Worm (Caenorhabditis elegans): Measurements from ENCODE around the gene C06C6.9.

- TF ChIP-seq gmeb-1 (tag; optimal IDR thresholded peaks at IDR 0.05), result no peak
- TF ChIP-seq nhr-6 (tag; optimal IDR thresholded peaks at IDR 0.05), result no peak
- no peak for TF ChIP-seq nhr-237 (tag; optimal IDR thresholded peaks at IDR 0.05)
- no peak for TF ChIP-seq fos-1 (tag; optimal IDR thresholded peaks at IDR 0.05)
- no peak for TF ChIP-seq egl-27 (tag; optimal IDR thresholded peaks at IDR 0.05)
- no peak for TF ChIP-seq blmp-1 (tag; optimal IDR thresholded peaks at IDR 0.05; ENCODE audit: insufficient read depth)
- no peak for TF ChIP-seq ztf-11 (tag; optimal IDR thresholded peaks at IDR 0.05)
These were observed 10.9 kb upstream of the C06C6.9 start, which contains the start of gene str-231 for ce11 chrV:16007505-16007904.
